Worm (Caenorhabditis elegans) whole organism, L4 larva: ENCODE results near the gene T07F12.4.
A peak's percentile ranks its signal among the peaks of the same experiment; 100 is the strongest.

Source experiments
- R02D3.7 ChIP-seq: fragments of 150-350 bp; sonication (generic microtip); optimal IDR thresholded peaks from 3 replicates; lab custom pipeline; 2014; ENCODE audit warnings: missing biosample characterization, missing genetic modification characterization
- aha-1 ChIP-seq: fragments of 150-350 bp; peaks from one replicate; lab custom pipeline; 2014; ENCODE audit warnings: missing biosample characterization, missing genetic modification characterization
- ama-1 ChIP-seq: fragments of 150-350 bp; optimal IDR thresholded peaks from 2 replicates; lab custom pipeline; 2014; ENCODE audit warnings: inconsistent platforms, mixed read lengths
- arid-1 ChIP-seq: fragments of 200-800 bp; sonication (Bioruptor generic); conservative IDR thresholded peaks from 2 replicates; pipeline ENCODE4 v1.3.6; 2022; ENCODE audit warnings: missing genetic modification reagents, missing genetic modification characterization, missing compliant biosample characterization
- ceh-20 ChIP-seq: fragments of 200-800 bp; sonication (Bioruptor generic); IDR thresholded peaks from 2 replicates; pipeline ENCODE4 v1.3.6; 2022; ENCODE audit warnings: missing genetic modification reagents, missing genetic modification characterization, missing compliant biosample characterization
- ceh-28 ChIP-seq: fragments of 150-350 bp; optimal IDR thresholded peaks from 2 replicates; lab custom pipeline; 2014; ENCODE audit warnings: missing biosample characterization, missing genetic modification reagents, missing genetic modification characterization
- ceh-62 ChIP-seq: sonication (generic microtip); optimal IDR thresholded peaks from 2 replicates; lab custom pipeline; 2017; ENCODE audit warnings: missing biosample characterization, missing genetic modification characterization
- ceh-82 ChIP-seq: sonication (generic microtip); optimal IDR thresholded peaks from 2 replicates; lab custom pipeline; 2017; ENCODE audit warnings: missing biosample characterization, missing genetic modification characterization
- cey-2 ChIP-seq: sonication (generic microtip); optimal IDR thresholded peaks from 3 replicates; lab custom pipeline; 2017; ENCODE audit warnings: missing genetic modification characterization, mild to moderate bottlenecking, missing compliant biosample characterization, antibody characterized with exemption, borderline replicate concordance; ENCODE audit not compliant: insufficient read depth
- daf-16 ChIP-seq, 3 experiments: sonication (generic microtip); optimal IDR thresholded peaks; 2 replicates each; lab custom pipeline; 2016 to 2017; ENCODE audit warnings: missing genetic modification characterization in 3 of 3, missing genetic modification reagents in 3 of 3, mild to moderate bottlenecking in 2 of 3, missing compliant biosample characterization in 2 of 3, missing biosample characterization in 1 of 3, moderate library complexity in 1 of 3
- dmd-6 ChIP-seq: fragments of 200-800 bp; sonication (Bioruptor generic); IDR thresholded peaks from 2 replicates; pipeline ENCODE4 v1.3.6; 2022; ENCODE audit warnings: missing genetic modification reagents, missing genetic modification characterization, missing compliant biosample characterization
- dve-1 ChIP-seq: sonication (generic microtip); optimal IDR thresholded peaks from 2 replicates; lab custom pipeline; 2017; ENCODE audit warnings: antibody characterized with exemption, mild to moderate bottlenecking, missing genetic modification characterization, missing compliant biosample characterization; ENCODE audit not compliant: insufficient read depth
- fos-1 ChIP-seq: fragments of 150-350 bp; optimal IDR thresholded peaks from 2 replicates; lab custom pipeline; 2014; ENCODE audit warnings: missing biosample characterization, missing genetic modification characterization
- gei-8 ChIP-seq: fragments of 200-800 bp; sonication (Bioruptor generic); optimal IDR thresholded peaks from 2 replicates; lab custom pipeline; 2018; ENCODE audit warnings: mild to moderate bottlenecking, missing genetic modification characterization, missing compliant biosample characterization
- hlh-11 ChIP-seq: fragments of 200-800 bp; sonication (Bioruptor generic); optimal IDR thresholded peaks from 2 replicates; lab custom pipeline; 2018; ENCODE audit warnings: mild to moderate bottlenecking, missing genetic modification characterization, missing compliant biosample characterization
- hlh-30 ChIP-seq: sonication (generic microtip); optimal IDR thresholded peaks from 2 replicates; lab custom pipeline; 2017; ENCODE audit warnings: antibody characterized with exemption, mild to moderate bottlenecking, missing genetic modification characterization, missing compliant biosample characterization; ENCODE audit not compliant: insufficient read depth
- lim-7 ChIP-seq: fragments of 200-800 bp; sonication (Bioruptor generic); IDR thresholded peaks from 2 replicates; pipeline ENCODE4 v1.3.6; 2022; ENCODE audit warnings: missing genetic modification characterization, missing compliant biosample characterization
- lin-15B ChIP-seq: fragments of 150-350 bp; sonication (generic microtip); optimal IDR thresholded peaks from 3 replicates; lab custom pipeline; 2014; ENCODE audit warnings: missing biosample characterization, missing genetic modification characterization
- lin-39 ChIP-seq: fragments of 150-350 bp; optimal IDR thresholded peaks from 2 replicates; lab custom pipeline; 2014; ENCODE audit warnings: missing biosample characterization, missing genetic modification reagents, missing genetic modification characterization
- lsy-2 ChIP-seq, 2 experiments: fragments of 150-350 bp in 1 of 2; sonication (generic microtip) in 1 of 2; optimal IDR thresholded peaks; 2 replicates each; lab custom pipeline; 2014 to 2017; ENCODE audit warnings: missing biosample characterization in 2 of 2, missing genetic modification characterization in 2 of 2
- mdt-29 ChIP-seq: fragments of 200-800 bp; sonication (Bioruptor generic); IDR thresholded peaks from 2 replicates; pipeline ENCODE4 v1.3.6; 2022; ENCODE audit warnings: missing genetic modification reagents, missing genetic modification characterization, missing compliant biosample characterization
- mxl-2 ChIP-seq: fragments of 200-800 bp; sonication (Bioruptor generic); conservative IDR thresholded peaks from 2 replicates; pipeline ENCODE4 v1.3.6; 2022; ENCODE audit warnings: missing genetic modification reagents, missing genetic modification characterization, missing compliant biosample characterization
- nhr-10 ChIP-seq: fragments of 150-350 bp; optimal IDR thresholded peaks from 2 replicates; lab custom pipeline; 2014; ENCODE audit warnings: missing biosample characterization, missing genetic modification characterization
- nhr-102 ChIP-seq: sonication (generic microtip); optimal IDR thresholded peaks from 2 replicates; lab custom pipeline; 2016; ENCODE audit warnings: mild to moderate bottlenecking, missing genetic modification characterization, moderate library complexity, missing compliant biosample characterization
- nhr-237 ChIP-seq: sonication (generic microtip); optimal IDR thresholded peaks from 2 replicates; lab custom pipeline; 2017; ENCODE audit warnings: missing biosample characterization, missing genetic modification characterization
- nhr-28 ChIP-seq: fragments of 150-350 bp; optimal IDR thresholded peaks from 2 replicates; lab custom pipeline; 2014; ENCODE audit warnings: missing biosample characterization, missing genetic modification characterization
- nhr-41 ChIP-seq: fragments of 200-800 bp; sonication (Bioruptor generic); IDR thresholded peaks from 2 replicates; pipeline ENCODE4 v1.3.6; 2022; ENCODE audit warnings: missing genetic modification reagents, missing genetic modification characterization, missing compliant biosample characterization
- nhr-6 ChIP-seq: fragments of 150-350 bp; optimal IDR thresholded peaks from 2 replicates; lab custom pipeline; 2014; ENCODE audit warnings: missing biosample characterization, missing genetic modification characterization
- nhr-76 ChIP-seq: fragments of 150-350 bp; optimal IDR thresholded peaks from 2 replicates; lab custom pipeline; 2014; ENCODE audit warnings: missing biosample characterization, missing genetic modification characterization
- pqm-1 ChIP-seq: sonication (generic microtip); optimal IDR thresholded peaks from 2 replicates; lab custom pipeline; 2017; ENCODE audit warnings: missing biosample characterization, missing genetic modification characterization
- rbr-2 ChIP-seq: sonication (generic microtip); optimal IDR thresholded peaks from 2 replicates; lab custom pipeline; 2016; ENCODE audit warnings: missing genotype, missing genetic modification characterization, missing compliant biosample characterization
- set-16 ChIP-seq: fragments of 200-800 bp; sonication (Bioruptor generic); IDR thresholded peaks from 2 replicates; pipeline ENCODE4 v1.3.6; 2022; ENCODE audit warnings: missing genetic modification reagents, missing genetic modification characterization, missing compliant biosample characterization
- skn-1 ChIP-seq: fragments of 150-350 bp; optimal IDR thresholded peaks from 2 replicates; lab custom pipeline; 2014; ENCODE audit warnings: missing biosample characterization, missing genetic modification characterization
- snpc-4 ChIP-seq: fragments of 150-350 bp; optimal IDR thresholded peaks from 2 replicates; lab custom pipeline; 2014; ENCODE audit warnings: missing biosample characterization, missing genetic modification characterization
- spr-3 ChIP-seq: fragments of 200-800 bp; sonication (Bioruptor generic); optimal IDR thresholded peaks from 2 replicates; lab custom pipeline; 2018; ENCODE audit warnings: mild to moderate bottlenecking, missing genetic modification characterization, missing compliant biosample characterization
- tag-97 ChIP-seq: fragments of 200-800 bp; sonication (Bioruptor generic); IDR thresholded peaks from 2 replicates; pipeline ENCODE4 v1.3.6; 2022; ENCODE audit warnings: missing genetic modification characterization, missing compliant biosample characterization
- zag-1 ChIP-seq: fragments of 150-350 bp; optimal IDR thresholded peaks from 2 replicates; lab custom pipeline; 2014; ENCODE audit warnings: missing biosample characterization, missing genetic modification characterization
- zip-11 ChIP-seq: fragments of 200-800 bp; sonication (Bioruptor generic); IDR thresholded peaks from 2 replicates; pipeline ENCODE4 v1.3.6; 2022; ENCODE audit warnings: missing genetic modification characterization, missing compliant biosample characterization

T07F12.4 gene

DNA sequence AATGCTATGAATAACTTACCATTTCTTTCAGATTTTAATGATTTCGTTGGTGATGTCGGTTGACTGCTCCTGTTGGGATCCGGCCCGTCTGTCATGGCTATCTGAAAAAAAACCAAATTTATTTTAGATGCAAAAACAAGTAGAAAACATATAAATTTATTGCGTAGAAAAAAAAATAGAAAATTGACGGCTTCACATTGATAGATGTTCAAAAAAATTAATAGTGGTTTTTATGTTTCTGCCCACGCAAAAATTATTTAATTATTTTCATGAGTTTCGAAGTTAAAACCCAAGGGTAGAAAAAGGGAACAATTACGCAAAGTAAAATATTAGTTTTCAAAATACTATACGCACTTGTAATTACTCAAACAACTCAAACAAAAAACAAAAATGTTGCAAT is 29.0 kb upstream of the T07F12.4 start, which contains the start of gene mct-4:
mct-4 (minus strand) TSS at position 101 of the 400 bp plus-strand sequence.
- TF ChIP-seq nhr-102 (tag; lab: Kevin White, UChicago): no peak
- TF ChIP-seq nhr-10: no peak
- TF ChIP-seq snpc-4: no peak
- TF ChIP-seq zip-11 (GFP tag; lab: Robert Waterston, UW): no peak
- no peak for TF ChIP-seq skn-1 (tag; lab: Kevin White, UChicago)
- no peak for TF ChIP-seq lin-15B (tag; lab: Kevin White, UChicago)
- no peak for TF ChIP-seq dve-1 (tag; lab: Kevin White, UChicago)
- TF ChIP-seq lsy-2 (tag; optimal IDR thresholded peaks at IDR 0.05; lab: Kevin White, UChicago): no peak
- TF ChIP-seq rbr-2: no peak
- TF ChIP-seq mdt-29 (GFP tag; lab: Robert Waterston, UW): no peak
- no peak for TF ChIP-seq lin-39
- TF ChIP-seq ceh-62: no peak
- TF ChIP-seq gei-8 (GFP tag; lab: Kevin White, UChicago): no peak
- TF ChIP-seq ama-1: no peak
- TF ChIP-seq pqm-1 (tag; lab: Kevin White, UChicago): no peak
- no peak for TF ChIP-seq aha-1 (tag; lab: Kevin White, UChicago)
- TF ChIP-seq arid-1 (GFP tag; lab: Robert Waterston, UW): no peak

- no peak for TF ChIP-seq R02D3.7 (tag; lab: Kevin White, UChicago)
- no peak for TF ChIP-seq nhr-10
- TF ChIP-seq nhr-28 (tag; lab: Kevin White, UChicago): peak; percentile 10
- peak; percentile 57 for TF ChIP-seq hlh-11
- peak; percentile 61 for TF ChIP-seq dmd-6 (GFP tag; lab: Robert Waterston, UW)
- no peak for TF ChIP-seq daf-16 (GFP tag; optimal IDR thresholded peaks at IDR 0.05; lab: Kevin White, UChicago)
- peak; percentile 63 for TF ChIP-seq daf-16 (tag; optimal IDR thresholded peaks at IDR 0.05; lab: Kevin White, UChicago)
- peak; percentile 42 for TF ChIP-seq dve-1 (tag; lab: Kevin White, UChicago)
- peak; percentile 76 for TF ChIP-seq pqm-1 (tag; lab: Kevin White, UChicago)
- TF ChIP-seq nhr-76: no peak
Observed at ce11 chrX:4928118-4928517, 27.5 kb upstream of the T07F12.4 start.

DNA sequence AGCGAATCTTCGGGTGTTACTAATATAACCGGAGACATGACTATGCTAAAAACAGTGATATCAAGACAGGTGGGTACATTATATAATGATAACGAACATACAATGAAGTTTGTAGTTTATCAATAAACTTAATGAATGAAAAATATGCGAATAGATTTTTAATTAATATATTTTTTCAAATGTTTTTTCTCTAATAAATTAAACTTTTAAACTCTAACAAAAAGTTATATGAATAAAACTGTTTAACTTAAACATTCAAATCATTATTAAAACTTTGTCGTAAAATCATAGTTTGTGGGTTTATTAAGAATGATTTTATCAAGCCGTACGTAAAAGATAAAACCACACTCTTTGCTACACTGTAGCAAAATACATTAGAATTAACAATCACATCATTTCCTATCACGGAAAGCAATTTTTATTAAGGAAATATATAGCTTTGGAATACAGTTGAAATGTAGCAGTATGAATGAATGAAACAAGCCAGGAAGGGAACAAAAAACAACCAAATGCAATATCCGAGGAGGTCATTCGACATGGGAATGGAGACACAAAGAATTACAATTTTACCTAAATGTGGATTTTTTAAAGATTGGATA is 20.4 kb upstream of the T07F12.4 start, which contains the start of gene K05B2.4:
K05B2.4 (minus strand) TSS at position 51 of the 599 bp plus-strand sequence.
- no peak for TF ChIP-seq lin-39
- no peak for TF ChIP-seq zag-1 (tag; lab: Kevin White, UChicago)
- no peak for TF ChIP-seq nhr-6
- no peak for TF ChIP-seq nhr-76
- no peak for TF ChIP-seq ceh-28 (tag; lab: Kevin White, UChicago)
- TF ChIP-seq dve-1 (tag; lab: Kevin White, UChicago): no peak
- TF ChIP-seq ama-1: no peak

ce11 chrX:4915879-4916278 is 15.3 kb upstream of the T07F12.4 start, which contains the start of gene ifa-4:
ifa-4 (minus strand) TSS chrX:4915979.
- TF ChIP-seq hlh-30 (tag; lab: Kevin White, UChicago) (no peak), dve-1 (tag; lab: Kevin White, UChicago) (no peak), cey-2 (tag; lab: Kevin White, UChicago) (no peak), dmd-6 (GFP tag; lab: Robert Waterston, UW) (no peak), nhr-10 (no peak), tag-97 (GFP tag; lab: Robert Waterston, UW) (no peak), set-16 (GFP tag; lab: Robert Waterston, UW) (no peak), skn-1 (tag; lab: Kevin White, UChicago) (no peak), lin-15B (tag; lab: Kevin White, UChicago) (no peak), ceh-20 (no peak), mxl-2 (no peak), fos-1 (no peak), ceh-82 (tag; lab: Kevin White, UChicago) (no peak), nhr-41 (no peak), lim-7 (GFP tag; lab: Robert Waterston, UW) (no peak), spr-3 (no peak), nhr-237 (tag; lab: Kevin White, UChicago) (no peak), mdt-29 (GFP tag; lab: Robert Waterston, UW) (no peak)
- TF ChIP-seq, all 104 proteins: peak for 0
